Worm (Caenorhabditis elegans) whole organism, L3 larva: ENCODE data around the gene gakh-1.
A peak's percentile ranks its signal among the peaks of the same experiment; 100 is the strongest.

Experiments
- R02D3.7 ChIP-seq: fragments of 150-350 bp; optimal IDR thresholded peaks from 2 replicates; lab custom pipeline; 2014; ENCODE audit warnings: missing biosample characterization, missing genetic modification characterization
- ZK546.5 ChIP-seq: sonication (generic microtip); optimal IDR thresholded peaks from 2 replicates; lab custom pipeline; 2017; ENCODE audit warnings: missing biosample characterization, missing genetic modification characterization
- aly-2 ChIP-seq: fragments of 150-350 bp; optimal IDR thresholded peaks from 2 replicates; lab custom pipeline; 2014; ENCODE audit warnings: missing biosample characterization, missing genetic modification characterization
- ama-1 ChIP-seq: fragments of 150-350 bp; optimal IDR thresholded peaks from 2 replicates; lab custom pipeline; 2018
- ceh-16 ChIP-seq: sonication (generic microtip); optimal IDR thresholded peaks from 2 replicates; lab custom pipeline; 2017; ENCODE audit warnings: missing biosample characterization, missing genetic modification characterization
- ceh-28 ChIP-seq: fragments of 150-350 bp; optimal IDR thresholded peaks from 2 replicates; lab custom pipeline; 2014; ENCODE audit warnings: missing biosample characterization, missing genetic modification reagents, missing genetic modification characterization
- ceh-82 ChIP-seq: fragments of 150-350 bp; optimal IDR thresholded peaks from 2 replicates; lab custom pipeline; 2014; ENCODE audit warnings: missing biosample characterization, missing genetic modification characterization
- ceh-9 ChIP-seq: sonication (generic microtip); optimal IDR thresholded peaks from 2 replicates; lab custom pipeline; 2018; ENCODE audit warnings: missing biosample characterization, missing genetic modification characterization
- daf-12 ChIP-seq: fragments of 150-350 bp; optimal IDR thresholded peaks from 2 replicates; lab custom pipeline; 2014; ENCODE audit warnings: missing biosample characterization, missing genetic modification reagents, missing genetic modification characterization
- egl-27 ChIP-seq: sonication (generic microtip); optimal IDR thresholded peaks from 4 replicates; lab custom pipeline; 2017; ENCODE audit warnings: missing biosample characterization, missing genetic modification reagents, missing genetic modification characterization
- egl-5 ChIP-seq: fragments of 150-350 bp; optimal IDR thresholded peaks from 2 replicates; lab custom pipeline; 2017; ENCODE audit warnings: missing biosample characterization, missing genetic modification reagents, missing genetic modification characterization, inconsistent platforms
- elt-2 ChIP-seq: sonication (generic microtip); optimal IDR thresholded peaks from 2 replicates; lab custom pipeline; 2016; ENCODE audit warnings: missing genetic modification reagents, mild to moderate bottlenecking, missing genetic modification characterization, missing compliant biosample characterization
- elt-3 ChIP-seq, 3 experiments: fragments of 150-350 bp in 1 of 3; sonication (generic microtip) in 2 of 3; optimal IDR thresholded peaks; 2 replicates in 2 of 3; 4 replicates in 1 of 3; lab custom pipeline; 2014 to 2017; ENCODE audit warnings: missing biosample characterization in 3 of 3, missing genetic modification characterization in 3 of 3
- eor-1 ChIP-seq, 2 experiments: fragments of 150-350 bp; optimal IDR thresholded peaks; 2 replicates each; lab custom pipeline; 2014 to 2018; ENCODE audit warnings: missing biosample characterization in 2 of 2, missing genetic modification characterization in 2 of 2
- fkh-10 ChIP-seq: sonication (generic microtip); optimal IDR thresholded peaks from 2 replicates; lab custom pipeline; 2017; ENCODE audit warnings: missing biosample characterization, missing genetic modification reagents, missing genetic modification characterization
- fkh-2 ChIP-seq: fragments of 150-350 bp; optimal IDR thresholded peaks from 2 replicates; lab custom pipeline; 2014; ENCODE audit warnings: missing biosample characterization, missing genetic modification reagents, missing genetic modification characterization
- fos-1 ChIP-seq: fragments of 150-350 bp; optimal IDR thresholded peaks from 2 replicates; lab custom pipeline; 2014; ENCODE audit warnings: missing biosample characterization, missing genetic modification characterization
- hmg-11 ChIP-seq: sonication (generic microtip); optimal IDR thresholded peaks from 2 replicates; lab custom pipeline; 2016; ENCODE audit warnings: missing genetic modification characterization, missing compliant biosample characterization
- jun-1 ChIP-seq: fragments of 150-350 bp; optimal IDR thresholded peaks from 2 replicates; lab custom pipeline; 2014; ENCODE audit warnings: missing biosample characterization, missing genetic modification reagents, missing genetic modification characterization
- lin-15B ChIP-seq: fragments of 150-350 bp; optimal IDR thresholded peaks from 2 replicates; lab custom pipeline; 2014; ENCODE audit warnings: missing biosample characterization, missing genetic modification characterization
- lin-39 ChIP-seq: fragments of 150-350 bp; optimal IDR thresholded peaks from 2 replicates; lab custom pipeline; 2018; ENCODE audit warnings: missing biosample characterization, missing genetic modification reagents, missing genetic modification characterization
- lsy-12 ChIP-seq: sonication (generic microtip); optimal IDR thresholded peaks from 2 replicates; lab custom pipeline; 2016; ENCODE audit warnings: mild to moderate bottlenecking, missing genetic modification characterization, missing compliant biosample characterization
- mdl-1 ChIP-seq: fragments of 150-350 bp; optimal IDR thresholded peaks from 2 replicates; lab custom pipeline; 2014; ENCODE audit warnings: missing biosample characterization, missing genetic modification characterization
- mml-1 ChIP-seq: fragments of 150-350 bp; sonication (generic microtip); optimal IDR thresholded peaks from 3 replicates; lab custom pipeline; 2014; ENCODE audit warnings: missing biosample characterization, missing genetic modification characterization
- nfya-1 ChIP-seq: sonication (generic microtip); optimal IDR thresholded peaks from 2 replicates; lab custom pipeline; 2017; ENCODE audit warnings: missing genetic modification characterization, mild to moderate bottlenecking, missing compliant biosample characterization, antibody characterized with exemption, moderate library complexity; ENCODE audit not compliant: insufficient read depth
- nhr-11 ChIP-seq: fragments of 150-350 bp; optimal IDR thresholded peaks from 2 replicates; lab custom pipeline; 2014; ENCODE audit warnings: missing biosample characterization, missing genetic modification characterization
- nhr-12 ChIP-seq: fragments of 150-350 bp; optimal IDR thresholded peaks from 2 replicates; lab custom pipeline; 2014; ENCODE audit warnings: missing biosample characterization, missing genetic modification characterization
- nhr-23 ChIP-seq: fragments of 150-350 bp; optimal IDR thresholded peaks from 2 replicates; lab custom pipeline; 2014; ENCODE audit warnings: missing biosample characterization, missing genetic modification reagents, missing genetic modification characterization
- nhr-237 ChIP-seq: fragments of 150-350 bp; optimal IDR thresholded peaks from 2 replicates; lab custom pipeline; 2014; ENCODE audit warnings: missing biosample characterization, missing genetic modification characterization
- nhr-25 ChIP-seq: sonication (generic microtip); optimal IDR thresholded peaks from 2 replicates; lab custom pipeline; 2017; ENCODE audit warnings: missing biosample characterization, missing genetic modification characterization
- nhr-28 ChIP-seq: fragments of 150-350 bp; optimal IDR thresholded peaks from 2 replicates; lab custom pipeline; 2014; ENCODE audit warnings: missing biosample characterization, missing genetic modification characterization
- nhr-43 ChIP-seq: sonication (generic microtip); optimal IDR thresholded peaks from 2 replicates; lab custom pipeline; 2016; ENCODE audit warnings: mild to moderate bottlenecking, missing genetic modification characterization, missing compliant biosample characterization; ENCODE audit not compliant: poor library complexity, severe bottlenecking
- nhr-67 ChIP-seq: fragments of 150-350 bp; optimal IDR thresholded peaks from 2 replicates; lab custom pipeline; 2014; ENCODE audit warnings: missing biosample characterization, missing genetic modification characterization
- nhr-76 ChIP-seq: fragments of 150-350 bp; sonication (generic microtip); optimal IDR thresholded peaks from 5 replicates; lab custom pipeline; 2014; ENCODE audit warnings: missing biosample characterization, missing genetic modification characterization
- nhr-77 ChIP-seq: fragments of 150-350 bp; optimal IDR thresholded peaks from 2 replicates; lab custom pipeline; 2014; ENCODE audit warnings: missing biosample characterization, missing genetic modification characterization
- pha-4 ChIP-seq: fragments of 150-350 bp; optimal IDR thresholded peaks from 2 replicates; lab custom pipeline; 2014; ENCODE audit warnings: missing biosample characterization, missing genetic modification reagents, missing genetic modification characterization
- pqm-1 ChIP-seq: fragments of 150-350 bp; optimal IDR thresholded peaks from 2 replicates; lab custom pipeline; 2017; ENCODE audit warnings: missing biosample characterization, missing genetic modification characterization, inconsistent platforms
- sea-2 ChIP-seq: fragments of 150-350 bp; sonication (generic microtip); optimal IDR thresholded peaks from 4 replicates; lab custom pipeline; 2014; ENCODE audit warnings: missing biosample characterization, missing genetic modification reagents, missing genetic modification characterization
- skn-1 ChIP-seq: fragments of 150-350 bp; optimal IDR thresholded peaks from 2 replicates; lab custom pipeline; 2014; ENCODE audit warnings: missing biosample characterization, missing genetic modification characterization
- snpc-4 ChIP-seq: fragments of 150-350 bp; optimal IDR thresholded peaks from 2 replicates; lab custom pipeline; 2014; ENCODE audit warnings: missing biosample characterization, missing genetic modification characterization
- tbx-2 ChIP-seq: sonication (generic microtip); optimal IDR thresholded peaks from 2 replicates; lab custom pipeline; 2016; ENCODE audit warnings: mild to moderate bottlenecking, missing genetic modification characterization, missing compliant biosample characterization
- unc-39 ChIP-seq: sonication (generic microtip); optimal IDR thresholded peaks from 4 replicates; lab custom pipeline; 2017; ENCODE audit warnings: missing biosample characterization, missing genetic modification characterization
- unc-62 ChIP-seq: fragments of 150-350 bp; sonication (generic microtip); optimal IDR thresholded peaks from 4 replicates; lab custom pipeline; 2014; ENCODE audit warnings: missing biosample characterization, missing genetic modification reagents, missing genetic modification characterization
- zag-1 ChIP-seq: fragments of 150-350 bp; optimal IDR thresholded peaks from 2 replicates; lab custom pipeline; 2014; ENCODE audit warnings: missing biosample characterization, missing genetic modification characterization
- ztf-11 ChIP-seq: fragments of 150-350 bp; optimal IDR thresholded peaks from 2 replicates; lab custom pipeline; 2014; ENCODE audit warnings: missing biosample characterization, missing genetic modification characterization

gakh-1 gene

DNA sequence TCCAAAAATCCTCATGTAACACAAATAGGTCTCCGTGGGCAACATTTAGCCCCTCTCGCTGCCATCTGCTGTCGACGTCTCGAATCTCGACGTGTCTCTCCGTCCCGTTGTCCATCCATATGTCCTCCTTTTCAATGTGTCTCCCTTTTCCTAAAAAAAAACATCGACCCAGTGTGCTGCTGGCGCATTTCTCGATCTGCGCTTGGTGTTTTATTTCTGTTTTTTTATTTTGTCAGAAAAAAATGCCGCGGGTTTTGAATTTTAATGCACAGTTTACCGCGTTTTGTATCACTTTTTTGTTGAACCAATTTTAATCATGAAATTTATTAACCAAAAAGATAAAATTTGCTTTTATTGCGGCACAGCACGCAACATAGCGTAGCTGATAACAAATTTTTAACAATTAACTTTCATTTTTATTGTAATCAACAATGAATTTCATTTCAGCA lies 6.5 kb upstream of the gakh-1 start (continued):
- TF ChIP-seq nhr-25 (no peak), skn-1 (tag; lab: Kevin White, UChicago) (no peak), snpc-4 (peak; percentile 68)

- no peak for TF ChIP-seq ceh-9 (tag; lab: Kevin White, UChicago)
- TF ChIP-seq lin-15B (tag; lab: Kevin White, UChicago), result no peak
- TF ChIP-seq ZK546.5 (tag; lab: Kevin White, UChicago), result no peak
- TF ChIP-seq fkh-10 (GFP tag; lab: Kevin White, UChicago), result no peak
- peak; percentile 53 for TF ChIP-seq ceh-28 (tag; lab: Kevin White, UChicago)
- peak; percentile 38 for TF ChIP-seq nfya-1
- no peak for TF ChIP-seq egl-5 (tag; lab: Kevin White, UChicago)
- TF ChIP-seq hmg-11 (tag; lab: Kevin White, UChicago), result peak; percentile 25
- no peak for TF ChIP-seq sea-2 (GFP tag; lab: Kevin White, UChicago)
- TF ChIP-seq snpc-4, result no peak
- TF ChIP-seq nhr-67 (tag; lab: Kevin White, UChicago), result no peak
- TF ChIP-seq fkh-2 (tag; lab: Kevin White, UChicago), result no peak
- no peak for TF ChIP-seq elt-3 (tag; optimal IDR thresholded peaks at IDR 0.05; lab: Kevin White, UChicago)
- TF ChIP-seq nhr-25, result peak; percentile 65
- no peak for TF ChIP-seq nhr-11 (tag; lab: Kevin White, UChicago)
- TF ChIP-seq ceh-16 (tag; lab: Kevin White, UChicago), result no peak
- TF ChIP-seq lin-39 (tag; lab: Kevin White, UChicago), result no peak
- TF ChIP-seq ceh-82, result no peak
- TF ChIP-seq daf-12 (tag; lab: Kevin White, UChicago), result no peak
- no peak for TF ChIP-seq aly-2 (tag; lab: Kevin White, UChicago)
- TF ChIP-seq zag-1 (tag; lab: Kevin White, UChicago), result no peak
- TF ChIP-seq unc-39, result no peak
- no peak for TF ChIP-seq egl-27 (tag; lab: Kevin White, UChicago)
- TF ChIP-seq pqm-1, result no peak
- no peak for TF ChIP-seq skn-1 (tag; lab: Kevin White, UChicago)
- no peak for TF ChIP-seq nhr-77 (tag; lab: Kevin White, UChicago)
- TF ChIP-seq nhr-237 (tag; lab: Kevin White, UChicago), result no peak
- TF ChIP-seq pha-4 (tag; lab: Kevin White, UChicago), result peak; percentile 20
- no peak for TF ChIP-seq nhr-28 (tag; lab: Kevin White, UChicago)
- TF ChIP-seq nhr-43 (tag; lab: Kevin White, UChicago), result peak; percentile 67
- TF ChIP-seq nhr-23 (tag; lab: Kevin White, UChicago), result peak; percentile 88
- no peak for TF ChIP-seq R02D3.7 (tag; lab: Kevin White, UChicago)
- no peak for TF ChIP-seq nhr-76 (tag; lab: Kevin White, UChicago)
- TF ChIP-seq jun-1 (tag; lab: Kevin White, UChicago), result peak; percentile 22
- TF ChIP-seq elt-2, result peak; percentile 56
- TF ChIP-seq unc-62, result no peak
- no peak for TF ChIP-seq mdl-1
- no peak for TF ChIP-seq nhr-12 (tag; lab: Kevin White, UChicago)
- no peak for TF ChIP-seq ztf-11
- no peak for TF ChIP-seq mml-1
- TF ChIP-seq lsy-12 (tag; lab: Kevin White, UChicago), result no peak
- no peak for TF ChIP-seq ama-1 (lab: Kevin White, UChicago)
- TF ChIP-seq tbx-2 (tag; lab: Kevin White, UChicago), result no peak
- TF ChIP-seq fos-1 (tag; lab: Kevin White, UChicago), result no peak
- TF ChIP-seq eor-1 (tag; optimal IDR thresholded peaks at IDR 0.05; lab: Kevin White, UChicago), result no peak
- TF ChIP-seq, all 47 proteins: peak for 9
These were observed 1.6 kb upstream of the gakh-1 start, which contains the start of gene sft-4 for ce11 chrX:5780672-5781182. Gene sft-4, minus strand, starts transcription at chrX:5780722.
